Fruit fly (Drosophila melanogaster): Measurements from ENCODE around the gene CG3609.

CG3609 gene

dm6 chr2L:2394872-2395271, 20.4 kb upstream of the CG3609 start (continued):
- TF ChIP-seq Med (GFP tag) = peak; percentile 70
- peak; percentile 38 for TF ChIP-seq dmrt99B (tag; optimal IDR thresholded peaks at IDR 0.05)
- no peak for TF ChIP-seq CG5953 (GFP tag; IDR thresholded peaks at IDR 0.05)

- TF ChIP-seq Nf-YC (tag; optimal IDR thresholded peaks at IDR 0.05) (peak; percentile 87), CG31441 (GFP tag; IDR thresholded peaks at IDR 0.05) (no peak), YL-1 (GFP tag; optimal IDR thresholded peaks at IDR 0.05) (no peak), CG6791 (GFP tag; IDR thresholded peaks at IDR 0.05; ENCODE audit: partially characterized antibody) (no peak), CG14014 (GFP tag; IDR thresholded peaks at IDR 0.05) (no peak), lab (GFP tag; optimal IDR thresholded peaks at IDR 0.05) (peak; percentile 16), Nf-YB (GFP tag; optimal IDR thresholded peaks at IDR 0.05) (peak; percentile 78), CG7786 (GFP tag; optimal IDR thresholded peaks at IDR 0.05) (no peak), usp (GFP tag; optimal IDR thresholded peaks at IDR 0.05) (no peak), CG4424 (GFP tag; optimal IDR thresholded peaks at IDR 0.05) (no peak), otp (GFP tag; IDR thresholded peaks at IDR 0.05) (no peak), wor (GFP tag; IDR thresholded peaks at IDR 0.05) (no peak), pnt (GFP tag; optimal IDR thresholded peaks at IDR 0.05) (no peak), Deaf1 (tag; optimal IDR thresholded peaks at IDR 0.05) (peak; percentile 12), ase (GFP tag; IDR thresholded peaks at IDR 0.05) (no peak), Lim3 (GFP tag; IDR thresholded peaks at IDR 0.05) (0 out of 2 replicates have a peak, but pooled peaks have one; percentile 7)
These were observed 16.9 kb upstream of the CG3609 start, which contains the start of gene CG46448 for dm6 chr2L:2391321-2391720. Gene CG46448, plus strand, starts transcription at chr2L:2391660.

- no peak for TF ChIP-seq fru (optimal IDR thresholded peaks at IDR 0.05)
- TF ChIP-seq Nf-YB (GFP tag; optimal IDR thresholded peaks at IDR 0.05) = no peak
- no peak for TF ChIP-seq CG10543 (GFP tag; optimal IDR thresholded peaks at IDR 0.05)
- TF ChIP-seq otp (GFP tag; IDR thresholded peaks at IDR 0.05) = no peak
- TF ChIP-seq CG1832 (GFP tag; optimal IDR thresholded peaks at IDR 0.05) = no peak
- no peak for TF ChIP-seq CG8290 (GFP tag; optimal IDR thresholded peaks at IDR 0.05)
- TF ChIP-seq CG8290 (tag; optimal IDR thresholded peaks at IDR 0.05) = no peak
- no peak for TF ChIP-seq B-H2 (GFP tag; optimal IDR thresholded peaks at IDR 0.05)
- TF ChIP-seq aop (GFP tag; IDR thresholded peaks at IDR 0.05) = no peak
- no peak for TF ChIP-seq Dref (GFP tag; IDR thresholded peaks at IDR 0.05)
- TF ChIP-seq CG6765 (GFP tag; optimal IDR thresholded peaks at IDR 0.05) = no peak
- TF ChIP-seq sens-2 (GFP tag; IDR thresholded peaks at IDR 0.05) = no peak
- no peak for TF ChIP-seq ind (GFP tag; optimal IDR thresholded peaks at IDR 0.05)
- no peak for TF ChIP-seq CG6272 (GFP tag; IDR thresholded peaks at IDR 0.05)
- TF ChIP-seq Spps (tag; optimal IDR thresholded peaks at IDR 0.05) = no peak
- no peak for TF ChIP-seq lab (GFP tag; optimal IDR thresholded peaks at IDR 0.05)
- TF ChIP-seq NFAT (GFP tag; IDR thresholded peaks at IDR 0.05) = no peak
These were observed 16.2 kb upstream of the CG3609 start, which contains the start of gene CG43750 for dm6 chr2L:2390589-2390988. Gene CG43750, minus strand, starts transcription at chr2L:2390689.

- TF ChIP-seq CG8944 (GFP tag; optimal IDR thresholded peaks at IDR 0.05) (no peak), CG6175 (GFP tag; IDR thresholded peaks at IDR 0.05) (no peak), CTCF (GFP tag; optimal IDR thresholded peaks at IDR 0.05) (no peak), MTF-1 (GFP tag; optimal IDR thresholded peaks at IDR 0.05; ENCODE audit: borderline replicate concordance) (no peak), Lim3 (GFP tag; IDR thresholded peaks at IDR 0.05) (no peak), CG17186 (GFP tag; optimal IDR thresholded peaks at IDR 0.05) (no peak), CG18476 (GFP tag; optimal IDR thresholded peaks at IDR 0.05) (no peak), dmrt11E (tag; optimal IDR thresholded peaks at IDR 0.05) (no peak), CG33213 (GFP tag; optimal IDR thresholded peaks at IDR 0.05) (no peak), hkb (optimal IDR thresholded peaks at IDR 0.05) (no peak), hkb (GFP tag; IDR thresholded peaks at IDR 0.05) (no peak), sd (tag; optimal IDR thresholded peaks at IDR 0.05) (no peak), knrl (GFP tag; IDR thresholded peaks at IDR 0.05; ENCODE audit: partially characterized antibody) (no peak), CG4820 (GFP tag; optimal IDR thresholded peaks at IDR 0.05) (no peak), fru (optimal IDR thresholded peaks at IDR 0.05) (no peak), CG12071 (GFP tag; optimal IDR thresholded peaks at IDR 0.05) (no peak), CG17568 (GFP tag; optimal IDR thresholded peaks at IDR 0.05) (no peak), mam (GFP tag; optimal IDR thresholded peaks at IDR 0.05) (no peak)
These were observed 11.3 kb upstream of the CG3609 start, which contains the start of gene CG3557 for dm6 chr2L:2385692-2386091. Gene CG3557, minus strand, starts transcription at chr2L:2385792.
